Fruit fly (Drosophila melanogaster) whole organism, embryonic: ENCODE results near the gene Cenp-C.

Experiments
- CG10321 ChIP-seq: fragments of 200-800 bp; sonication (Bioruptor generic); IDR thresholded peaks from 2 replicates; pipeline ENCODE4 v1.3.6; 2022; ENCODE audit warnings: missing biosample characterization, missing genetic modification characterization
- CG17385 ChIP-seq: fragments of 200-800 bp; sonication (Bioruptor generic); optimal IDR thresholded peaks from 3 replicates; lab custom pipeline; 2018; ENCODE audit warnings: missing biosample characterization, mild to moderate bottlenecking, missing genetic modification characterization
- CG32532 ChIP-seq: fragments of 200-800 bp; sonication (Bioruptor generic); IDR thresholded peaks from 2 replicates; pipeline ENCODE4 v1.3.6; 2022; ENCODE audit warnings: missing biosample characterization, missing genetic modification characterization
- CG4820 ChIP-seq: fragments of 200-800 bp; sonication (Bioruptor generic); optimal IDR thresholded peaks from 3 replicates; lab custom pipeline; 2016; ENCODE audit warnings: missing biosample characterization, missing genetic modification characterization
- CG7839 ChIP-seq: fragments of 200-800 bp; sonication (Bioruptor generic); optimal IDR thresholded peaks from 3 replicates; lab custom pipeline; 2018; ENCODE audit warnings: missing biosample characterization, mild to moderate bottlenecking, missing genetic modification characterization, moderate library complexity
- Dad ChIP-seq: fragments of 200-800 bp; sonication (Bioruptor generic); optimal IDR thresholded peaks from 3 replicates; lab custom pipeline; 2016; ENCODE audit warnings: missing biosample characterization, missing genetic modification characterization
- NC2α ChIP-seq: fragments of 200-800 bp; sonication (Bioruptor generic); optimal IDR thresholded peaks from 2 replicates; lab custom pipeline; 2016; ENCODE audit warnings: missing biosample characterization, missing genetic modification characterization
- ac ChIP-seq: fragments of 200-800 bp; sonication (Bioruptor generic); optimal IDR thresholded peaks from 3 replicates; lab custom pipeline; 2017; ENCODE audit warnings: missing biosample characterization, mild to moderate bottlenecking, missing genetic modification characterization
- amos ChIP-seq: fragments of 200-800 bp; sonication (Bioruptor generic); IDR thresholded peaks from 2 replicates; pipeline ENCODE4 v1.3.6; 2022; ENCODE audit warnings: missing biosample characterization, missing genetic modification characterization; ENCODE audit not compliant: partially characterized antibody
- chinmo ChIP-seq: fragments of 200-800 bp; sonication (Bioruptor generic); IDR thresholded peaks from 4 replicates; pipeline ENCODE4 v1.3.6; 2022; ENCODE audit warnings: missing biosample characterization, missing genetic modification characterization; ENCODE audit not compliant: partially characterized antibody
- ro ChIP-seq: fragments of 200-800 bp; sonication (Bioruptor generic); IDR thresholded peaks from 2 replicates; pipeline ENCODE4 v1.3.6; 2022; ENCODE audit warnings: missing biosample characterization, missing genetic modification characterization
- tio ChIP-seq: fragments of 200-800 bp; sonication (Bioruptor generic); optimal IDR thresholded peaks from 2 replicates; lab custom pipeline; 2017; ENCODE audit warnings: missing biosample characterization, missing genetic modification characterization, inconsistent platforms

DNA sequence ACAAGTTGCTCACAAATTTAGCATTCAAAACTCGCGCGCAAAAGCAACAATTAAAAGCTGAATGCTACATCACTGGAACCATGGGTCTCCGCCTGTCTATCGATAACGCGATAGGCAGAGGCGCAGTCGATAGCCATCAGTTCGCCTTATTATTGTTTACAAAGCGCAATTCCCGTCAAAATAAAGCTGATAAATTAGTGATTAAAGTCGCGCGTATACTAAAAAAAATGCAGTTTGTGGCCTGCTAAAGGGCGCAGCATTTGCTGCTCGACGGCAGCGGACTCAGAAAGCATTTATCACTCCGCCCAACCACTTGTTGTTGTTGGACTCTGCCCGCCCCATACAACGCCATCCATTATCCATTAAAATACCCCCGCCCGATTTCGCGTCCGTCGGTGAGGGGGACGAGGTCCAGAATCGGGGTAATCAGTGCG is 46.1 kb upstream of the Cenp-C start, which contains the start of gene CG11737:
- no peak for TF ChIP-seq CG17385
- TF ChIP-seq CG10321 (GFP tag; lab: Robert Waterston, UW): no peak
- TF ChIP-seq ac (GFP tag; lab: Kevin White, UChicago): no peak
- no peak for TF ChIP-seq ro
- TF ChIP-seq chinmo (GFP tag; lab: Robert Waterston, UW): peak; percentile 73; the same call in 1 of the 4 replicates
- no peak for TF ChIP-seq tio (GFP tag; lab: Kevin White, UChicago)
- TF ChIP-seq CG4820 (GFP tag; lab: Kevin White, UChicago): no peak
- no peak for TF ChIP-seq CG7839 (tag; lab: Kevin White, UChicago)
- TF ChIP-seq Dad (GFP tag; lab: Kevin White, UChicago): no peak
- peak; percentile 6; the same call in 1 of the 2 replicates for TF ChIP-seq CG32532 (GFP tag; lab: Robert Waterston, UW)
- peak; percentile 56 for TF ChIP-seq amos (GFP tag; lab: Robert Waterston, UW)
- no peak for TF ChIP-seq NC2α (GFP tag; lab: Kevin White, UChicago)
